Worm (Caenorhabditis elegans): Measurements from ENCODE around the gene srlf-21.

ce11 chrV:884324-884723, 6.0 kb downstream of the srlf-21 start, which contains the start of gene srj-38:
- TF ChIP-seq ama-1 (optimal IDR thresholded peaks at IDR 0.05) (no peak), npax-4 (tag; optimal IDR thresholded peaks at IDR 0.05) (no peak), ceh-6 (GFP tag; optimal IDR thresholded peaks at IDR 0.05) (no peak), nhr-11 (tag; optimal IDR thresholded peaks at IDR 0.05) (no peak), nhr-232 (tag; optimal IDR thresholded peaks at IDR 0.05) (no peak), nfya-1 (tag; optimal IDR thresholded peaks at IDR 0.05) (no peak), pqm-1 (tag; optimal IDR thresholded peaks at IDR 0.05) (no peak)

All from whole organism, late embryonic.